ENCODE assay signal across 4 fruit fly cellular contexts in genomic region chr2L:5236346-5236809, dm6.
A peak's percentile ranks its signal among the peaks of the same experiment; 100 is the strongest.
TF ChIP-seq lines count a peak whose summit lies in the region.

No protein-coding gene starts in this region.

- TF ChIP-seq CTCF in whole organism, embryonic (GFP tag; optimal IDR thresholded peaks at IDR 0.05; lab: Kevin White, UChicago): no peak

TF ChIP-seq in whole organism, embryonic, 481 proteins besides CTCF, POLR2A, EP300 and RAD21 (continues in another document):
- no peak for TF ChIP-seq Gsc (GFP tag; IDR thresholded peaks at IDR 0.05; lab: Robert Waterston, UW)
- TF ChIP-seq Hr78 (GFP tag; optimal IDR thresholded peaks at IDR 0.05; lab: Kevin White, UChicago): no peak
- TF ChIP-seq CG7987 (GFP tag; optimal IDR thresholded peaks at IDR 0.05; lab: Kevin White, UChicago): no peak
- TF ChIP-seq pzg (GFP tag; optimal IDR thresholded peaks at IDR 0.05; lab: Kevin White, UChicago): no peak
- no peak for TF ChIP-seq CG8478 (optimal IDR thresholded peaks at IDR 0.05; lab: Kevin White, UChicago)
- no peak for TF ChIP-seq CG7928 (GFP tag; optimal IDR thresholded peaks at IDR 0.05; lab: Kevin White, UChicago)
- no peak for TF ChIP-seq CG11398 (GFP tag; optimal IDR thresholded peaks at IDR 0.05; lab: Kevin White, UChicago)
- no peak for TF ChIP-seq CG9817 (tag; optimal IDR thresholded peaks at IDR 0.05; lab: Kevin White, UChicago)
- peak; percentile 59 for TF ChIP-seq Med (GFP tag; lab: Kevin White, UChicago)
- TF ChIP-seq CG4854 (GFP tag; optimal IDR thresholded peaks at IDR 0.05; lab: Kevin White, UChicago): no peak
- TF ChIP-seq Hr51 (GFP tag; optimal IDR thresholded peaks at IDR 0.05; lab: Kevin White, UChicago): no peak
- no peak for TF ChIP-seq Hey (tag; optimal IDR thresholded peaks at IDR 0.05; lab: Kevin White, UChicago)
- TF ChIP-seq nom (GFP tag; optimal IDR thresholded peaks at IDR 0.05; lab: Kevin White, UChicago): peak; percentile 74
- TF ChIP-seq crol (GFP tag; IDR thresholded peaks at IDR 0.05; lab: Robert Waterston, UW): peak; percentile 52
- no peak for TF ChIP-seq pnt (GFP tag; optimal IDR thresholded peaks at IDR 0.05; lab: Kevin White, UChicago)
- TF ChIP-seq p53 (GFP tag; optimal IDR thresholded peaks at IDR 0.05; lab: Kevin White, UChicago): no peak
- TF ChIP-seq klu (GFP tag; IDR thresholded peaks at IDR 0.05; lab: Robert Waterston, UW): no peak
- TF ChIP-seq CG34224 (GFP tag; IDR thresholded peaks at IDR 0.05; lab: Robert Waterston, UW; ENCODE audit: partially characterized antibody): no peak
- no peak for TF ChIP-seq CG17385 (GFP tag; optimal IDR thresholded peaks at IDR 0.05; lab: Kevin White, UChicago)
- TF ChIP-seq CG7745 (tag; optimal IDR thresholded peaks at IDR 0.05; lab: Kevin White, UChicago): no peak
- TF ChIP-seq Usf (GFP tag; optimal IDR thresholded peaks at IDR 0.05; lab: Kevin White, UChicago): no peak
- no peak for TF ChIP-seq CG11695 (GFP tag; IDR thresholded peaks at IDR 0.05; lab: Robert Waterston, UW)
- no peak for TF ChIP-seq bigmax (GFP tag; optimal IDR thresholded peaks at IDR 0.05; lab: Kevin White, UChicago)
- TF ChIP-seq kah (GFP tag; optimal IDR thresholded peaks at IDR 0.05; lab: Kevin White, UChicago): no peak
- no peak for TF ChIP-seq CG14667 (GFP tag; IDR thresholded peaks at IDR 0.05; lab: Robert Waterston, UW)

TF ChIP-seq in whole organism, prepupa, 60 proteins besides CTCF, POLR2A, EP300 and RAD21 (continues in another document):
- TF ChIP-seq CG1621 (tag; optimal IDR thresholded peaks at IDR 0.05; lab: Kevin White, UChicago) (peak; percentile 66), CG7368 (GFP tag; optimal IDR thresholded peaks at IDR 0.05; lab: Kevin White, UChicago) (no peak), net (GFP tag; optimal IDR thresholded peaks at IDR 0.05; lab: Kevin White, UChicago) (peak; percentile 4), Eip93F (GFP tag; optimal IDR thresholded peaks at IDR 0.05; lab: Kevin White, UChicago) (no peak), CG8632 (GFP tag; optimal IDR thresholded peaks at IDR 0.05; lab: Kevin White, UChicago) (no peak), pdm3 (GFP tag; optimal IDR thresholded peaks at IDR 0.05; lab: Kevin White, UChicago) (no peak), CG9139 (GFP tag; optimal IDR thresholded peaks at IDR 0.05; lab: Kevin White, UChicago) (peak; percentile 46), topi (GFP tag; optimal IDR thresholded peaks at IDR 0.05; lab: Kevin White, UChicago) (no peak), CG10669 (GFP tag; optimal IDR thresholded peaks at IDR 0.05; lab: Kevin White, UChicago) (peak; percentile 2), salr (GFP tag; optimal IDR thresholded peaks at IDR 0.05; lab: Kevin White, UChicago) (peak in 1 of 2 experiments; percentile 3), CG8119 (GFP tag; IDR thresholded peaks at IDR 0.05; lab: Robert Waterston, UW) (peak; percentile 32; the same call in 1 of the 3 replicates), acj6 (GFP tag; optimal IDR thresholded peaks at IDR 0.05; lab: Kevin White, UChicago) (no peak), Ets96B (tag; optimal IDR thresholded peaks at IDR 0.05; lab: Kevin White, UChicago) (no peak), achi (GFP tag; optimal IDR thresholded peaks at IDR 0.05; lab: Kevin White, UChicago) (no peak), svp (GFP tag; lab: Kevin White, UChicago) (no peak), Hr39 (GFP tag; optimal IDR thresholded peaks at IDR 0.05; lab: Kevin White, UChicago) (no peak), Hr4 (GFP tag; optimal IDR thresholded peaks at IDR 0.05; lab: Kevin White, UChicago) (no peak), CG10631 (GFP tag; optimal IDR thresholded peaks at IDR 0.05; lab: Kevin White, UChicago) (no peak), dsx (GFP tag; optimal IDR thresholded peaks at IDR 0.05; lab: Kevin White, UChicago; ENCODE audit: poor library complexity, severe bottlenecking) (peak; percentile 95), CG3032 (tag; optimal IDR thresholded peaks at IDR 0.05; lab: Kevin White, UChicago) (no peak), CG6808 (GFP tag; optimal IDR thresholded peaks at IDR 0.05; lab: Kevin White, UChicago) (peak; percentile 18), Sox102F (GFP tag; optimal IDR thresholded peaks at IDR 0.05; lab: Kevin White, UChicago) (no peak), vri (GFP tag; optimal IDR thresholded peaks at IDR 0.05; lab: Kevin White, UChicago) (no peak), ss (GFP tag; optimal IDR thresholded peaks at IDR 0.05; lab: Kevin White, UChicago) (peak; percentile 65)

TF ChIP-seq in whole organism, pupa, 21 proteins besides CTCF, POLR2A, EP300 and RAD21:
- TF ChIP-seq CG13204 (GFP tag; optimal IDR thresholded peaks at IDR 0.05; lab: Kevin White, UChicago): peak; percentile 89
- no peak for TF ChIP-seq D1 (tag; optimal IDR thresholded peaks at IDR 0.05; lab: Kevin White, UChicago)
- peak; percentile 17 for TF ChIP-seq CG15710 (tag; optimal IDR thresholded peaks at IDR 0.05; lab: Kevin White, UChicago)
- no peak for TF ChIP-seq Ets98B (GFP tag; IDR thresholded peaks at IDR 0.05; lab: Robert Waterston, UW)
- TF ChIP-seq gl (tag; optimal IDR thresholded peaks at IDR 0.05; lab: Kevin White, UChicago): peak; percentile 42
- TF ChIP-seq CG4496 (GFP tag; IDR thresholded peaks at IDR 0.05; lab: Robert Waterston, UW): 0 out of 3 replicates have a peak, but pooled peaks have one; percentile 51
- TF ChIP-seq CG34367 (tag; optimal IDR thresholded peaks at IDR 0.05; lab: Kevin White, UChicago): no peak
- peak; percentile 47 for TF ChIP-seq EcR (GFP tag; optimal IDR thresholded peaks at IDR 0.05; lab: Kevin White, UChicago)
- no peak for TF ChIP-seq CG12605 (GFP tag; IDR thresholded peaks at IDR 0.05; lab: Robert Waterston, UW)
- TF ChIP-seq fd96Ca (GFP tag; IDR thresholded peaks at IDR 0.05; lab: Robert Waterston, UW): no peak
- peak; percentile 38 for TF ChIP-seq CG14655 (GFP tag; optimal IDR thresholded peaks at IDR 0.05; lab: Kevin White, UChicago)
- TF ChIP-seq Pif1B (GFP tag; optimal IDR thresholded peaks at IDR 0.05; lab: Kevin White, UChicago): peak; percentile 3
- no peak for TF ChIP-seq CG10348 (GFP tag; IDR thresholded peaks at IDR 0.05; lab: Robert Waterston, UW)

TF ChIP-seq in whole organism, wandering third instar larva, 38 proteins besides CTCF, POLR2A, EP300 and RAD21:
- TF ChIP-seq Rel (GFP tag; optimal IDR thresholded peaks at IDR 0.05; lab: Kevin White, UChicago): no peak
- TF ChIP-seq Rel (tag; optimal IDR thresholded peaks at IDR 0.05; lab: Kevin White, UChicago): no peak
- peak; percentile 17 for TF ChIP-seq CrebA (GFP tag; optimal IDR thresholded peaks at IDR 0.05; lab: Kevin White, UChicago; ENCODE audit: borderline replicate concordance)
- TF ChIP-seq psq (GFP tag; optimal IDR thresholded peaks at IDR 0.05; lab: Kevin White, UChicago): peak; percentile 35
- peak; percentile 36 for TF ChIP-seq br (GFP tag; optimal IDR thresholded peaks at IDR 0.05; lab: Kevin White, UChicago)
- no peak for TF ChIP-seq Mio (GFP tag; optimal IDR thresholded peaks at IDR 0.05; lab: Kevin White, UChicago)
